Comparison of ENCODE assay signal across 3 fruit fly cellular contexts in the genomic region with DNA sequence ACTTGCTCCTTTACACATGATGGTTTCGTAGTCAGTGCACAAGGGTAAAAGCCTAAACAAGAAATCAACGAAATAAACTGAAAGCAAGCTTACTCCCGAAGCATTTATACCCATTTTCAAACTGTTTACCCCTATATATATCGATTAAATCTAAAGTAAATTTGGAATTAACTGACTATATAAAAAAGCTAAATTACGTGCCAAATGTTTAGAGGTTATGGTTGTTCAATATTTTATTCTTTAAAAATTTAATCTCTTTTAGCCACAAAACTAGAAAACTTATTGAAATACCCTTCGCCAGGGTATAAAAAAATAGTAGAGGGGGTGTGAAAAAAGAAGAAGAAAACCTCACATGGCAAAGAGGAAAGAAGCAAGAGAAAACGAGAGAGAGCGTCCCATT.
TF ChIP-seq lines count a peak whose summit lies in the region.

No protein-coding gene starts in this region.

TF ChIP-seq in whole organism, embryonic, 481 proteins besides CTCF, POLR2A, EP300 and RAD21 (continued from another document and continues in another):
- TF ChIP-seq ab (GFP tag; optimal IDR thresholded peaks at IDR 0.05; lab: Kevin White, UChicago) (no peak), abd-A (tag; optimal IDR thresholded peaks at IDR 0.05; lab: Kevin White, UChicago) (no peak), z (GFP tag; IDR thresholded peaks at IDR 0.05; lab: Robert Waterston, UW) (no peak), CG13424 (tag; optimal IDR thresholded peaks at IDR 0.05; lab: Kevin White, UChicago) (peak; percentile 61), caup (GFP tag; optimal IDR thresholded peaks at IDR 0.05; lab: Kevin White, UChicago; ENCODE audit: severe bottlenecking) (peak; percentile 52), Poxn (GFP tag; IDR thresholded peaks at IDR 0.05; lab: Robert Waterston, UW) (no peak), Pdp1 (GFP tag; optimal IDR thresholded peaks at IDR 0.05; lab: Kevin White, UChicago) (peak; percentile 20 to 33), zfh1 (GFP tag; IDR thresholded peaks at IDR 0.05; lab: Robert Waterston, UW) (0 out of 3 replicates have a peak, but pooled peaks have one; percentile 17), CG4282 (GFP tag; optimal IDR thresholded peaks at IDR 0.05; lab: Kevin White, UChicago) (no peak), CG3995 (GFP tag; optimal IDR thresholded peaks at IDR 0.05; lab: Kevin White, UChicago) (no peak), HLH3B (GFP tag; IDR thresholded peaks at IDR 0.05; lab: Robert Waterston, UW) (peak; percentile 57), Abd-B (GFP tag; optimal IDR thresholded peaks at IDR 0.05; lab: Kevin White, UChicago) (peak; percentile 19), Gsc (GFP tag; IDR thresholded peaks at IDR 0.05; lab: Robert Waterston, UW) (no peak), CG6813 (GFP tag; optimal IDR thresholded peaks at IDR 0.05; lab: Kevin White, UChicago) (peak; percentile 2), CG11398 (GFP tag; optimal IDR thresholded peaks at IDR 0.05; lab: Kevin White, UChicago) (no peak), seq (GFP tag; IDR thresholded peaks at IDR 0.05; lab: Robert Waterston, UW) (peak; percentile 43; the same call in 1 of the 2 replicates), tna (GFP tag; IDR thresholded peaks at IDR 0.05; lab: Robert Waterston, UW; ENCODE audit: partially characterized antibody) (no peak), CG1602 (GFP tag; optimal IDR thresholded peaks at IDR 0.05; lab: Kevin White, UChicago) (peak; percentile 46), dati (GFP tag; IDR thresholded peaks at IDR 0.05; lab: Robert Waterston, UW) (no peak), CG1233 (GFP tag; optimal IDR thresholded peaks at IDR 0.05; lab: Kevin White, UChicago) (peak; percentile 12), CG13894 (tag; optimal IDR thresholded peaks at IDR 0.05; lab: Kevin White, UChicago) (no peak), emc (GFP tag; optimal IDR thresholded peaks at IDR 0.05; lab: Kevin White, UChicago) (no peak), CG15514 (GFP tag; optimal IDR thresholded peaks at IDR 0.05; lab: Kevin White, UChicago) (no peak), tup (GFP tag; optimal IDR thresholded peaks at IDR 0.05; lab: Kevin White, UChicago) (no peak), CG12391 (tag; optimal IDR thresholded peaks at IDR 0.05; lab: Kevin White, UChicago) (peak; percentile 79), Dbx (GFP tag; IDR thresholded peaks at IDR 0.05; lab: Robert Waterston, UW) (no peak), ro (GFP tag; IDR thresholded peaks at IDR 0.05; lab: Robert Waterston, UW) (no peak), CG1832 (GFP tag; optimal IDR thresholded peaks at IDR 0.05; lab: Kevin White, UChicago) (no peak), knrl (GFP tag; IDR thresholded peaks at IDR 0.05; lab: Robert Waterston, UW; ENCODE audit: partially characterized antibody) (no peak), grn (GFP tag; optimal IDR thresholded peaks at IDR 0.05; lab: Kevin White, UChicago) (no peak), amos (GFP tag; IDR thresholded peaks at IDR 0.05; lab: Robert Waterston, UW; ENCODE audit: partially characterized antibody) (no peak), lab (GFP tag; optimal IDR thresholded peaks at IDR 0.05; lab: Kevin White, UChicago) (peak; percentile 62), CG3163 (GFP tag; optimal IDR thresholded peaks at IDR 0.05; lab: Kevin White, UChicago) (no peak), Doc2 (GFP tag; IDR thresholded peaks at IDR 0.05; lab: Robert Waterston, UW) (no peak), Sry-β (GFP tag; optimal IDR thresholded peaks at IDR 0.05; lab: Kevin White, UChicago) (no peak), tap (tag; optimal IDR thresholded peaks at IDR 0.05; lab: Kevin White, UChicago) (peak; percentile 55), CG30403 (GFP tag; optimal IDR thresholded peaks at IDR 0.05; lab: Kevin White, UChicago) (peak; percentile 59), CG7963 (GFP tag; IDR thresholded peaks at IDR 0.05; lab: Robert Waterston, UW; ENCODE audit: partially characterized antibody) (no peak), CG6791 (GFP tag; IDR thresholded peaks at IDR 0.05; lab: Robert Waterston, UW; ENCODE audit: partially characterized antibody) (no peak), kni (GFP tag; optimal IDR thresholded peaks at IDR 0.05; lab: Kevin White, UChicago) (no peak), Sox102F (GFP tag; optimal IDR thresholded peaks at IDR 0.05; lab: Kevin White, UChicago) (peak; percentile 69), CG15696 (tag; optimal IDR thresholded peaks at IDR 0.05; lab: Kevin White, UChicago) (peak; percentile 46)

TF ChIP-seq in whole organism, prepupa, 60 proteins besides CTCF, POLR2A, EP300 and RAD21 (continued from another document):
- peak; percentile 18 for TF ChIP-seq esn (GFP tag; optimal IDR thresholded peaks at IDR 0.05; lab: Kevin White, UChicago)
- TF ChIP-seq Lpt (GFP tag; optimal IDR thresholded peaks at IDR 0.05; lab: Kevin White, UChicago): no peak
- no peak for TF ChIP-seq CG4318 (GFP tag; optimal IDR thresholded peaks at IDR 0.05; lab: Kevin White, UChicago)
- TF ChIP-seq ss (GFP tag; optimal IDR thresholded peaks at IDR 0.05; lab: Kevin White, UChicago): peak in 1 of 2 experiments; percentile 18
- peak; percentile 21 for TF ChIP-seq OdsH (GFP tag; optimal IDR thresholded peaks at IDR 0.05; lab: Kevin White, UChicago)
- TF ChIP-seq Gug (GFP tag; IDR thresholded peaks at IDR 0.05; lab: Robert Waterston, UW): no peak
- no peak for TF ChIP-seq vri (GFP tag; optimal IDR thresholded peaks at IDR 0.05; lab: Kevin White, UChicago)
- TF ChIP-seq CG11762 (GFP tag; optimal IDR thresholded peaks at IDR 0.05; lab: Kevin White, UChicago; ENCODE audit: insufficient read depth): no peak
- TF ChIP-seq eg (GFP tag; IDR thresholded peaks at IDR 0.05; lab: Robert Waterston, UW): no peak
- no peak for TF ChIP-seq Sox15 (GFP tag; optimal IDR thresholded peaks at IDR 0.05; lab: Kevin White, UChicago)
- TF ChIP-seq fd85E (GFP tag; optimal IDR thresholded peaks at IDR 0.05; lab: Kevin White, UChicago): no peak
- TF ChIP-seq CG6163 (GFP tag; IDR thresholded peaks at IDR 0.05; lab: Robert Waterston, UW): 0 out of 3 replicates have a peak, but pooled peaks have one; percentile 18
- peak; percentile 19 for TF ChIP-seq CG31627 (GFP tag; optimal IDR thresholded peaks at IDR 0.05; lab: Kevin White, UChicago)
- TF ChIP-seq Met (GFP tag; optimal IDR thresholded peaks at IDR 0.05; lab: Kevin White, UChicago): peak; percentile 45
- TF ChIP-seq lz (GFP tag; optimal IDR thresholded peaks at IDR 0.05; lab: Kevin White, UChicago): peak; percentile 28
- TF ChIP-seq Blimp-1 (GFP tag; optimal IDR thresholded peaks at IDR 0.05; lab: Kevin White, UChicago): no peak
- peak in 1 of 2 experiments; percentile 36 for TF ChIP-seq salr (GFP tag; optimal IDR thresholded peaks at IDR 0.05; lab: Kevin White, UChicago)
- TF ChIP-seq Hr4 (GFP tag; optimal IDR thresholded peaks at IDR 0.05; lab: Kevin White, UChicago): peak; percentile 28
- TF ChIP-seq CG3919 (GFP tag; optimal IDR thresholded peaks at IDR 0.05; lab: Kevin White, UChicago): peak; percentile 30
- peak; percentile 3 for TF ChIP-seq fd59A (GFP tag; optimal IDR thresholded peaks at IDR 0.05; lab: Kevin White, UChicago)
- no peak for TF ChIP-seq net (GFP tag; optimal IDR thresholded peaks at IDR 0.05; lab: Kevin White, UChicago)
- no peak for TF ChIP-seq CG9139 (GFP tag; optimal IDR thresholded peaks at IDR 0.05; lab: Kevin White, UChicago)
- TF ChIP-seq pdm3 (GFP tag; optimal IDR thresholded peaks at IDR 0.05; lab: Kevin White, UChicago): peak; percentile 41
- TF ChIP-seq CG8119 (GFP tag; IDR thresholded peaks at IDR 0.05; lab: Robert Waterston, UW): peak; percentile 35; the same call in 1 of the 3 replicates
- TF ChIP-seq fkh (GFP tag; optimal IDR thresholded peaks at IDR 0.05; lab: Kevin White, UChicago): no peak
- peak; percentile 44 for TF ChIP-seq CG32006 (GFP tag; optimal IDR thresholded peaks at IDR 0.05; lab: Kevin White, UChicago)
- no peak for TF ChIP-seq Sox102F (GFP tag; optimal IDR thresholded peaks at IDR 0.05; lab: Kevin White, UChicago)
- TF ChIP-seq Hr38 (GFP tag; optimal IDR thresholded peaks at IDR 0.05; lab: Kevin White, UChicago): no peak
- peak; percentile 81 for TF ChIP-seq Eip78C (GFP tag; lab: Kevin White, UChicago)
- TF ChIP-seq achi (GFP tag; optimal IDR thresholded peaks at IDR 0.05; lab: Kevin White, UChicago): peak; percentile 45
- TF ChIP-seq Ets21C (GFP tag; optimal IDR thresholded peaks at IDR 0.05; lab: Kevin White, UChicago): no peak
- no peak for TF ChIP-seq CG11294 (GFP tag; IDR thresholded peaks at IDR 0.05; lab: Robert Waterston, UW)
- TF ChIP-seq Sox14 (GFP tag; optimal IDR thresholded peaks at IDR 0.05; lab: Kevin White, UChicago): peak; percentile 30
- TF ChIP-seq Hr39 (GFP tag; optimal IDR thresholded peaks at IDR 0.05; lab: Kevin White, UChicago): peak; percentile 16
- peak; percentile 30 for TF ChIP-seq CG3032 (tag; optimal IDR thresholded peaks at IDR 0.05; lab: Kevin White, UChicago)
- TF ChIP-seq CG6276 (GFP tag; optimal IDR thresholded peaks at IDR 0.05; lab: Kevin White, UChicago): no peak
- TF ChIP-seq svp (GFP tag; lab: Kevin White, UChicago): peak; percentile 54
- peak; percentile 43 for TF ChIP-seq CG10631 (GFP tag; optimal IDR thresholded peaks at IDR 0.05; lab: Kevin White, UChicago)

TF ChIP-seq in whole organism, wandering third instar larva, 38 proteins besides CTCF, POLR2A, EP300 and RAD21 (continued from another document):
- TF ChIP-seq Jra (GFP tag; optimal IDR thresholded peaks at IDR 0.05; lab: Kevin White, UChicago) (no peak), HLH106 (tag; optimal IDR thresholded peaks at IDR 0.05; lab: Kevin White, UChicago) (peak; percentile 19), CG9705 (GFP tag; optimal IDR thresholded peaks at IDR 0.05; lab: Kevin White, UChicago) (no peak), GATAd (GFP tag; optimal IDR thresholded peaks at IDR 0.05; lab: Kevin White, UChicago) (no peak), Hr78 (GFP tag; optimal IDR thresholded peaks at IDR 0.05; lab: Kevin White, UChicago) (no peak), Sp1 (GFP tag; optimal IDR thresholded peaks at IDR 0.05; lab: Kevin White, UChicago) (no peak), fru (GFP tag; optimal IDR thresholded peaks at IDR 0.05; lab: Kevin White, UChicago) (peak; percentile 30), Hr83 (GFP tag; optimal IDR thresholded peaks at IDR 0.05; lab: Kevin White, UChicago; ENCODE audit: poor library complexity, severe bottlenecking) (no peak)
